Fruit fly (Drosophila melanogaster) whole organism, embryonic: Measurements from ENCODE around the gene Ptth.

ENCODE experiments used
- CG10959 ChIP-seq: fragments of 200-800 bp; sonication (Bioruptor generic); IDR thresholded peaks from 2 replicates; pipeline ENCODE4 v1.3.6; 2022; ENCODE audit warnings: missing biosample characterization, missing genetic modification characterization
- CG10979 ChIP-seq: fragments of 200-800 bp; sonication (Bioruptor generic); optimal IDR thresholded peaks from 2 replicates; lab custom pipeline; 2018; ENCODE audit warnings: missing biosample characterization, mild to moderate bottlenecking, missing genetic modification characterization, moderate library complexity
- CG11695 ChIP-seq: fragments of 200-800 bp; sonication (Bioruptor generic); IDR thresholded peaks from 3 replicates; pipeline ENCODE4 v1.3.6; 2022; ENCODE audit warnings: missing biosample characterization, missing genetic modification characterization
- CG12659 ChIP-seq: fragments of 200-800 bp; sonication (Bioruptor generic); optimal IDR thresholded peaks from 3 replicates; lab custom pipeline; 2017; ENCODE audit warnings: mild to moderate bottlenecking, missing biosample characterization, missing genetic modification reagents, missing genetic modification characterization
- CG15269 ChIP-seq: fragments of 200-800 bp; sonication (Bioruptor generic); optimal IDR thresholded peaks from 2 replicates; lab custom pipeline; 2018; ENCODE audit warnings: missing biosample characterization, mild to moderate bottlenecking, missing genetic modification characterization, moderate library complexity
- CG1603 ChIP-seq: fragments of 200-800 bp; sonication (Bioruptor generic); optimal IDR thresholded peaks from 2 replicates; lab custom pipeline; 2019; ENCODE audit warnings: missing biosample characterization, mild to moderate bottlenecking, missing genetic modification characterization, moderate library complexity
- CG3407 ChIP-seq: fragments of 200-800 bp; sonication (Bioruptor generic); optimal IDR thresholded peaks from 2 replicates; lab custom pipeline; 2018; ENCODE audit warnings: missing biosample characterization, mild to moderate bottlenecking, missing genetic modification characterization
- CG43689 ChIP-seq: fragments of 200-800 bp; sonication (Bioruptor generic); IDR thresholded peaks from 2 replicates; pipeline ENCODE4 v1.3.6; 2022; ENCODE audit warnings: missing biosample characterization, missing genetic modification characterization
- CG4854 ChIP-seq: fragments of 200-800 bp; sonication (Bioruptor generic); optimal IDR thresholded peaks from 2 replicates; lab custom pipeline; 2016; ENCODE audit warnings: missing biosample characterization, missing genetic modification characterization, inconsistent platforms
- CG7987 ChIP-seq: fragments of 200-800 bp; sonication (Bioruptor generic); optimal IDR thresholded peaks from 2 replicates; lab custom pipeline; 2018; ENCODE audit warnings: missing biosample characterization, mild to moderate bottlenecking, missing genetic modification characterization, moderate library complexity
- CG9727 ChIP-seq: fragments of 200-800 bp; sonication (Bioruptor generic); optimal IDR thresholded peaks from 3 replicates; lab custom pipeline; 2017; ENCODE audit warnings: missing biosample characterization, mild to moderate bottlenecking, missing genetic modification characterization
- CG9932 ChIP-seq: fragments of 200-800 bp; sonication (Bioruptor generic); IDR thresholded peaks from 2 replicates; pipeline ENCODE4 v1.3.6; 2022; ENCODE audit warnings: missing biosample characterization, missing genetic modification characterization
- CkIIα-i1 ChIP-seq: fragments of 200-800 bp; sonication (Bioruptor generic); IDR thresholded peaks from 2 replicates; pipeline ENCODE4 v1.3.6; 2022; ENCODE audit warnings: missing biosample characterization, missing genetic modification characterization
- Dbx ChIP-seq: fragments of 200-800 bp; sonication (Bioruptor generic); IDR thresholded peaks from 3 replicates; pipeline ENCODE4 v1.3.6; 2022; ENCODE audit warnings: missing biosample characterization, missing genetic modification characterization
- Drgx ChIP-seq: fragments of 200-800 bp; sonication (Bioruptor generic); IDR thresholded peaks from 2 replicates; pipeline ENCODE4 v1.3.6; 2022; ENCODE audit warnings: missing biosample characterization, missing genetic modification characterization
- Ets65A ChIP-seq: fragments of 200-800 bp; sonication (Bioruptor generic); peaks from one replicate; lab custom pipeline; 2016; ENCODE audit warnings: missing biosample characterization, missing genetic modification characterization
- H15 ChIP-seq: fragments of 200-800 bp; sonication (Bioruptor generic); IDR thresholded peaks from 3 replicates; pipeline ENCODE4 v1.3.6; 2022; ENCODE audit warnings: missing biosample characterization, missing genetic modification characterization
- HLH3B ChIP-seq: fragments of 200-800 bp; sonication (Bioruptor generic); IDR thresholded peaks from 2 replicates; pipeline ENCODE4 v1.3.6; 2022; ENCODE audit warnings: missing biosample characterization, missing genetic modification characterization
- HLHmδ ChIP-seq: fragments of 200-800 bp; sonication (Bioruptor generic); optimal IDR thresholded peaks from 2 replicates; lab custom pipeline; 2018; ENCODE audit warnings: missing biosample characterization, mild to moderate bottlenecking, missing genetic modification characterization, moderate library complexity
- Hr3 ChIP-seq: fragments of 200-800 bp; sonication (Bioruptor generic); optimal IDR thresholded peaks from 3 replicates; lab custom pipeline; 2016; ENCODE audit warnings: missing biosample characterization, missing genetic modification characterization
- Med ChIP-seq: fragments of 200-800 bp; sonication (Bioruptor generic); peaks from one replicate; lab custom pipeline; 2016; ENCODE audit warnings: missing biosample characterization, missing genetic modification characterization, mild to moderate bottlenecking, inconsistent platforms, moderate library complexity
- NfI ChIP-seq: fragments of 200-800 bp; sonication (Bioruptor generic); optimal IDR thresholded peaks from 3 replicates; lab custom pipeline; 2018; ENCODE audit warnings: missing biosample characterization, mild to moderate bottlenecking, missing genetic modification characterization, moderate library complexity
- Poxn ChIP-seq: fragments of 200-800 bp; sonication (Bioruptor generic); IDR thresholded peaks from 2 replicates; pipeline ENCODE4 v1.3.6; 2022; ENCODE audit warnings: missing biosample characterization, missing genetic modification characterization
- Ptx1 ChIP-seq: fragments of 200-800 bp; sonication (Bioruptor generic); IDR thresholded peaks from 2 replicates; pipeline ENCODE4 v1.3.6; 2022; ENCODE audit warnings: missing biosample characterization, missing genetic modification characterization
- Rfx ChIP-seq: fragments of 200-800 bp; sonication (Bioruptor generic); IDR thresholded peaks from 2 replicates; pipeline ENCODE4 v1.3.6; 2022; ENCODE audit warnings: missing biosample characterization, missing genetic modification characterization
- Xrp1 ChIP-seq: fragments of 200-800 bp; sonication (Bioruptor generic); IDR thresholded peaks from 2 replicates; pipeline ENCODE4 v1.3.6; 2022; ENCODE audit warnings: missing biosample characterization, missing genetic modification characterization
- cg ChIP-seq: fragments of 200-800 bp; sonication (Bioruptor generic); optimal IDR thresholded peaks from 3 replicates; lab custom pipeline; 2019; ENCODE audit warnings: missing biosample characterization, mild to moderate bottlenecking, missing genetic modification characterization, moderate library complexity
- ci ChIP-seq: fragments of 200-800 bp; sonication (Bioruptor generic); IDR thresholded peaks from 3 replicates; pipeline ENCODE4 v1.3.6; 2022; ENCODE audit warnings: missing biosample characterization, missing genetic modification characterization
- crc ChIP-seq: fragments of 200-800 bp; sonication (Bioruptor generic); optimal IDR thresholded peaks from 2 replicates; lab custom pipeline; 2016; ENCODE audit warnings: missing biosample characterization, missing genetic modification characterization
- cwo ChIP-seq: fragments of 200-800 bp; sonication (Bioruptor generic); optimal IDR thresholded peaks from 3 replicates; lab custom pipeline; 2017; ENCODE audit warnings: missing biosample characterization, missing genetic modification characterization, mild to moderate bottlenecking, moderate library complexity, missing genetic modification reagents
- kah ChIP-seq: fragments of 200-800 bp; sonication (Bioruptor generic); optimal IDR thresholded peaks from 2 replicates; lab custom pipeline; 2018; ENCODE audit warnings: missing biosample characterization, mild to moderate bottlenecking, missing genetic modification characterization
- nau ChIP-seq: fragments of 200-800 bp; sonication (Bioruptor generic); optimal IDR thresholded peaks from 3 replicates; lab custom pipeline; 2017; ENCODE audit warnings: missing biosample characterization, mild to moderate bottlenecking, missing genetic modification characterization, missing genetic modification reagents
- nom ChIP-seq: fragments of 200-800 bp; sonication (Bioruptor generic); optimal IDR thresholded peaks from 2 replicates; lab custom pipeline; 2017; ENCODE audit warnings: missing biosample characterization, missing genetic modification characterization, mild to moderate bottlenecking, moderate library complexity, missing genetic modification reagents
- prd ChIP-seq, 3 experiments: fragments of >200 bp in 2 of 3; fragments of 200-800 bp in 1 of 3; sonication (Bioruptor generic) in 1 of 3; optimal IDR thresholded peaks in 2 of 3; IDR thresholded peaks in 1 of 3; 2 replicates in 2 of 3; 3 replicates in 1 of 3; pipeline versions ENCODE4 v1.3.6 to Lab custom; 2017 to 2022; ENCODE audit warnings: missing biosample characterization in 1 of 3, missing genetic modification characterization in 1 of 3
- sens ChIP-seq: fragments of 200-800 bp; sonication (Bioruptor generic); peaks from one replicate; lab custom pipeline; 2016; ENCODE audit warnings: missing biosample characterization, missing genetic modification characterization
- sisA ChIP-seq: fragments of 200-800 bp; sonication (Bioruptor generic); IDR thresholded peaks from 2 replicates; pipeline ENCODE4 v1.3.6; 2022; ENCODE audit warnings: missing biosample characterization, missing genetic modification characterization
- so ChIP-seq: fragments of 200-800 bp; sonication (Bioruptor generic); IDR thresholded peaks from 3 replicates; pipeline ENCODE4 v1.3.6; 2022; ENCODE audit warnings: missing biosample characterization, missing genetic modification characterization
- toy ChIP-seq: fragments of 200-800 bp; sonication (Bioruptor generic); IDR thresholded peaks from 2 replicates; pipeline ENCODE4 v1.3.6; 2022; ENCODE audit warnings: missing biosample characterization, missing genetic modification characterization
- vfl ChIP-seq: fragments of 200-800 bp; sonication (Bioruptor generic); optimal IDR thresholded peaks from 2 replicates; lab custom pipeline; 2016; ENCODE audit warnings: missing biosample characterization, missing genetic modification characterization
- zen ChIP-seq: fragments of 200-800 bp; sonication (Bioruptor generic); optimal IDR thresholded peaks from 3 replicates; lab custom pipeline; 2018; ENCODE audit warnings: missing biosample characterization, mild to moderate bottlenecking, missing genetic modification characterization, moderate library complexity
- zfh2 ChIP-seq: fragments of 200-800 bp; sonication (Bioruptor generic); optimal IDR thresholded peaks from 2 replicates; lab custom pipeline; 2016; ENCODE audit warnings: missing biosample characterization, missing genetic modification characterization

Gene Ptth

dm6 chr2L:606165-606564 is 29.5 kb upstream of the Ptth start (continued):
- TF ChIP-seq toy (GFP tag; lab: Robert Waterston, UW) (no peak), CG11695 (GFP tag; lab: Robert Waterston, UW) (no peak), zen (tag; lab: Kevin White, UChicago) (peak; percentile 84), vfl (GFP tag; lab: Kevin White, UChicago) (no peak), cwo (GFP tag; lab: Kevin White, UChicago) (no peak), CG9932 (GFP tag; lab: Robert Waterston, UW) (no peak), so (GFP tag; lab: Robert Waterston, UW) (0 out of 3 replicates have a peak, but pooled peaks have one; percentile 33), CG15269 (tag; lab: Kevin White, UChicago) (no peak), CG4854 (GFP tag; lab: Kevin White, UChicago) (no peak), CG7987 (no peak), Rfx (GFP tag; lab: Robert Waterston, UW) (no peak), CkIIα-i1 (GFP tag; lab: Robert Waterston, UW) (no peak), zfh2 (GFP tag; lab: Kevin White, UChicago) (no peak), CG10979 (tag; lab: Kevin White, UChicago) (peak; percentile 72), CG3407 (GFP tag; lab: Kevin White, UChicago) (peak; percentile 38), HLHmδ (GFP tag; lab: Kevin White, UChicago) (no peak), Hr3 (GFP tag; lab: Kevin White, UChicago) (peak; percentile 12), crc (GFP tag; lab: Kevin White, UChicago) (no peak), CG12659 (GFP tag; lab: Kevin White, UChicago) (no peak), CG9727 (peak; percentile 47), CG43689 (GFP tag; lab: Robert Waterston, UW) (no peak)

DNA sequence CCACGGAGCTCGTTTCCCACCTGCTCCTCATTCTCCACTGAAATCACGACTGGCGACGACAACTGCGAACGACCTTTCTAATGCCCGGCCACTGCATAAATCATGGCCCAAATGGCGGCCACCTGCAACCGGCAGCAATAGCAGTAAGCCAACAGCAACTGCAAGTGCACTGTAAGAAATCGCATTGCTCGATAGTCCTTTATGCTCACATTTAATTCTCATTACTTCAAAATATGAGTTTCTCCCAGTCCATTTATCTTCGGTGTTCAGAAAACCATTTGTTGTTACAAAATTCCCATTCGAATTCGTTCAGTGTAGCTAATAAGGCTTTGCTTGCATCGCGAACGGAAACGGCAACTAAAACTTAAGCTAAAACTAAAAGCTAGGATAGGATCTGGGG is 27.4 kb upstream of the Ptth start:
- TF ChIP-seq CG10959 (GFP tag; lab: Robert Waterston, UW) (0 out of 2 replicates have a peak, but pooled peaks have one; percentile 14), Xrp1 (peak; percentile 40; the same call in 1 of the 2 replicates), Med (GFP tag; lab: Kevin White, UChicago) (peak; percentile 60), nau (GFP tag; lab: Kevin White, UChicago) (no peak), NfI (GFP tag; lab: Kevin White, UChicago) (no peak), kah (no peak), Dbx (GFP tag; lab: Robert Waterston, UW) (no peak), sisA (0 out of 2 replicates have a peak, but pooled peaks have one; percentile 23), cg (GFP tag; lab: Kevin White, UChicago) (no peak), prd (optimal IDR thresholded peaks at IDR 0.05; lab: Kevin White, UChicago) (no peak), prd (GFP tag; IDR thresholded peaks at IDR 0.05; lab: Robert Waterston, UW) (peak; percentile 30; the same call in 1 of the 3 replicates), nom (GFP tag; lab: Kevin White, UChicago) (no peak), CG1603 (tag; lab: Kevin White, UChicago) (peak; percentile 30), Poxn (GFP tag; lab: Robert Waterston, UW) (no peak), HLH3B (GFP tag; lab: Robert Waterston, UW) (0 out of 2 replicates have a peak, but pooled peaks have one; percentile 12), Ets65A (peak; percentile 92), Drgx (GFP tag; lab: Robert Waterston, UW) (peak; percentile 87), H15 (GFP tag; lab: Robert Waterston, UW) (0 out of 3 replicates have a peak, but pooled peaks have one; percentile 35), ci (GFP tag; lab: Robert Waterston, UW) (0 out of 3 replicates have a peak, but pooled peaks have one; percentile 29), Ptx1 (0 out of 2 replicates have a peak, but pooled peaks have one; percentile 16), sens (peak; percentile 72)
- TF ChIP-seq, all 482 proteins: peak for 13
